2 worm cellular contexts compared by ENCODE assay signal in the genomic region with DNA sequence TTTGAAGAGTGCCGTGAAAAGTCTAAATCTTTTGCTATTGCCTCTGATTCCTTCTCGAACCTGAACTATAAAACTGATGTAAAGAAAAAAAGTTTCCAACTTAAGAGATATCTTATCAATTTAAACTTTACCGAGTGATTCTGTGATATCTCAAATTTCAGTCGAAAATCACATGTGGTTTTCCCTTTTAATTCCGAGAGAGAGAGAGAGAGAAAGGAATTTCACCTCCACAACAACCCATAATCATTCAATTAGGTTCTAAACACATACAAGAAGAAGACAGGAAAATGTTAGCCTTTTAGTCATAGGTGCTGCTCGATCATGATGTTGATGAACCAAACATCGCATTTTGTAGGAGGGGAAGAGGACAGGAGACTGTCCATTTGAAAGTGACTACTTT.
A peak's percentile ranks its signal among the peaks of the same experiment; 100 is the strongest.
TF ChIP-seq lines count a peak whose summit lies in the region.

No protein-coding gene starts in this region.

TF ChIP-seq in whole organism, L1 larva, 84 proteins besides CTCF, POLR2A, EP300 and RAD21:
- TF ChIP-seq egl-13 (tag; optimal IDR thresholded peaks at IDR 0.05; lab: Kevin White, UChicago): no peak
- no peak for TF ChIP-seq ceh-88 (GFP tag; IDR thresholded peaks at IDR 0.05; lab: Robert Waterston, UW)
- TF ChIP-seq lin-35 (GFP tag; optimal IDR thresholded peaks at IDR 0.05; lab: Kevin White, UChicago): peak in 1 of 2 experiments; percentile 5
- peak; percentile 26 for TF ChIP-seq nhr-20 (tag; optimal IDR thresholded peaks at IDR 0.05; lab: Kevin White, UChicago)
- TF ChIP-seq skn-1 (tag; optimal IDR thresholded peaks at IDR 0.05; lab: Kevin White, UChicago): no peak
- TF ChIP-seq dsc-1 (tag; optimal IDR thresholded peaks at IDR 0.05; lab: Kevin White, UChicago): no peak
- TF ChIP-seq blmp-1 (tag; optimal IDR thresholded peaks at IDR 0.05; lab: Kevin White, UChicago): peak; percentile 74
- TF ChIP-seq nhr-71 (tag; optimal IDR thresholded peaks at IDR 0.05; lab: Kevin White, UChicago): peak; percentile 39
- TF ChIP-seq elt-3 (tag; optimal IDR thresholded peaks at IDR 0.05; lab: Kevin White, UChicago): peak in 5 of 6 experiments; percentile 5 to 90 (median 76)
- TF ChIP-seq nhr-85 (tag; lab: Kevin White, UChicago): peak; percentile 86
- no peak for TF ChIP-seq isw-1 (GFP tag; IDR thresholded peaks at IDR 0.05; lab: Robert Waterston, UW)
- TF ChIP-seq lin-14 (GFP tag; optimal IDR thresholded peaks at IDR 0.05; lab: Kevin White, UChicago): peak; percentile 52
- TF ChIP-seq unc-130 (tag; optimal IDR thresholded peaks at IDR 0.05; lab: Kevin White, UChicago): no peak
- no peak for TF ChIP-seq snpc-4 (tag; optimal IDR thresholded peaks at IDR 0.05; lab: Kevin White, UChicago)
- no peak for TF ChIP-seq ama-1 (optimal IDR thresholded peaks at IDR 0.05; lab: Kevin White, UChicago)
- no peak for TF ChIP-seq fos-1 (tag; optimal IDR thresholded peaks at IDR 0.05; lab: Kevin White, UChicago)
- peak; percentile 39 for TF ChIP-seq snu-23 (GFP tag; optimal IDR thresholded peaks at IDR 0.05; lab: Kevin White, UChicago)
- TF ChIP-seq lin-15B (tag; optimal IDR thresholded peaks at IDR 0.05; lab: Kevin White, UChicago): no peak
TF ChIP-seq in whole organism, L1 larva: peak in this region for 8.

TF ChIP-seq in whole organism, L2 larva, 48 proteins besides CTCF, POLR2A, EP300 and RAD21:
- TF ChIP-seq blmp-1 (tag; optimal IDR thresholded peaks at IDR 0.05; lab: Kevin White, UChicago; ENCODE audit: insufficient read depth): peak; percentile 40
- no peak for TF ChIP-seq ztf-4 (tag; optimal IDR thresholded peaks at IDR 0.05; lab: Kevin White, UChicago)
TF ChIP-seq in whole organism, L2 larva: peak in this region for 1.

Comparison
In these comparisons a context has a peak if more than half of its experiments do, and no peak if none do; other contexts are left out.
1. Of the 22 proteins assayed by ChIP-seq in both whole organism, L1 larva and whole organism, L2 larva: peak only in whole organism, L1 larva: elt-3; only in whole organism, L2 larva: none; in both: blmp-1; in neither: 20.